Worm (Caenorhabditis elegans) whole organism, L4/young adult: ENCODE data around the gene sre-40.

Experiments
- W03F9.2 ChIP-seq: fragments of 150-350 bp; optimal IDR thresholded peaks from 2 replicates; lab custom pipeline; 2014; ENCODE audit warnings: missing biosample characterization, missing genetic modification characterization
- dao-5 ChIP-seq: sonication (generic microtip); optimal IDR thresholded peaks from 2 replicates; lab custom pipeline; 2016; ENCODE audit warnings: missing genotype, missing genetic modification characterization, moderate library complexity, missing compliant biosample characterization
- him-1 ChIP-seq: sonication (generic microtip); optimal IDR thresholded peaks from 2 replicates; lab custom pipeline; 2016; ENCODE audit warnings: missing genotype, missing genetic modification reagents, missing genetic modification characterization, missing compliant biosample characterization

DNA sequence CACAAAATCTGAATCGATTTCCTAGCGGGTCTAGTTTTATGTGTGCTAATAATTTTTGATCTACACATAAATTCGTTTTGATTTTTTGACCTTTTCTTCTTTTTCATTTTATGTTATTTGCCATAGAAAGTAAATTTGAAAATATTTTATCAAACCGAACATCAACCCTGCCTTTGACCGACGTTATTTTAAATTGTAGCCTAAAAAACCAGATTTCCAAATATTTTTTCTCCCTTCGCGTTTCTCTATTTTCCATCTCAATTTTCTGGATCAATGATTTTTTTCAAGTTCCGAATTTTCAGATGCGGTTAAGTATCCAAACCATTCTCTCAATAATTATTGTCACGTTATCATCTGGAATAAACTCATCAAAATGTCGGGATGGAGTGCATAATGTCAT, 5.7 kb downstream of the sre-40 start, which contains the start of gene T05A7.1:
- no peak for TF ChIP-seq him-1 (tag; lab: Kevin White, UChicago)
- no peak for TF ChIP-seq W03F9.2 (tag; lab: Kevin White, UChicago)
- no peak for TF ChIP-seq dao-5 (tag; lab: Kevin White, UChicago)
